Worm (Caenorhabditis elegans) whole organism, late embryonic: ENCODE results near the gene F22D3.4.

Experiments
- C08G9.2 ChIP-seq: sonication (generic microtip); optimal IDR thresholded peaks from 2 replicates; lab custom pipeline; 2016; ENCODE audit warnings: mild to moderate bottlenecking, missing genetic modification characterization, moderate library complexity, missing compliant biosample characterization
- C38D4.7 ChIP-seq: fragments of 200-800 bp; sonication (Bioruptor generic); optimal IDR thresholded peaks from 2 replicates; lab custom pipeline; 2018; ENCODE audit warnings: mild to moderate bottlenecking, missing genetic modification characterization, moderate library complexity, missing compliant biosample characterization
- F13H6.1 ChIP-seq: sonication (generic microtip); optimal IDR thresholded peaks from 2 replicates; lab custom pipeline; 2016; ENCODE audit warnings: missing genetic modification characterization, missing compliant biosample characterization
- K02D7.2 ChIP-seq: sonication (generic microtip); optimal IDR thresholded peaks from 2 replicates; lab custom pipeline; 2017; ENCODE audit warnings: mild to moderate bottlenecking, missing genetic modification characterization, missing compliant biosample characterization
- K09A11.1 ChIP-seq: sonication (generic microtip); optimal IDR thresholded peaks from 2 replicates; lab custom pipeline; 2017; ENCODE audit warnings: antibody characterized with exemption, mild to moderate bottlenecking, missing genetic modification characterization, missing compliant biosample characterization; ENCODE audit not compliant: insufficient read depth
- ahr-1 ChIP-seq: sonication (generic microtip); optimal IDR thresholded peaks from 2 replicates; lab custom pipeline; 2016; ENCODE audit warnings: missing genetic modification characterization, missing compliant biosample characterization
- ceh-18 ChIP-seq: sonication (generic microtip); optimal IDR thresholded peaks from 2 replicates; lab custom pipeline; 2016; ENCODE audit warnings: missing genetic modification characterization, missing compliant biosample characterization
- ceh-19 ChIP-seq: fragments of 200-800 bp; sonication (Bioruptor generic); optimal IDR thresholded peaks from 2 replicates; lab custom pipeline; 2018; ENCODE audit warnings: mild to moderate bottlenecking, missing genetic modification characterization, missing compliant biosample characterization
- ceh-24 ChIP-seq: sonication (generic microtip); optimal IDR thresholded peaks from 2 replicates; lab custom pipeline; 2016; ENCODE audit warnings: mild to moderate bottlenecking, missing genetic modification characterization, missing compliant biosample characterization
- ceh-30 ChIP-seq: fragments of 150-350 bp; optimal IDR thresholded peaks from 2 replicates; lab custom pipeline; 2014; ENCODE audit warnings: missing biosample characterization, missing genetic modification characterization
- ceh-31 ChIP-seq: sonication (generic microtip); optimal IDR thresholded peaks from 2 replicates; lab custom pipeline; 2016; ENCODE audit warnings: missing genetic modification characterization, missing compliant biosample characterization
- ceh-34 ChIP-seq: sonication (generic microtip); optimal IDR thresholded peaks from 2 replicates; lab custom pipeline; 2016; ENCODE audit warnings: mild to moderate bottlenecking, missing genetic modification characterization, missing compliant biosample characterization
- ceh-45 ChIP-seq: fragments of 200-800 bp; sonication (Bioruptor generic); IDR thresholded peaks from 2 replicates; pipeline ENCODE4 v1.3.6; 2022; ENCODE audit warnings: missing genetic modification reagents, missing genetic modification characterization, missing compliant biosample characterization
- ceh-9 ChIP-seq: sonication (generic microtip); optimal IDR thresholded peaks from 2 replicates; lab custom pipeline; 2016; ENCODE audit warnings: mild to moderate bottlenecking, missing genetic modification characterization, inconsistent platforms, missing compliant biosample characterization
- che-1 ChIP-seq: sonication (generic microtip); optimal IDR thresholded peaks from 2 replicates; lab custom pipeline; 2016; ENCODE audit warnings: mild to moderate bottlenecking, missing genetic modification characterization, missing compliant biosample characterization
- elt-2 ChIP-seq: sonication (generic microtip); optimal IDR thresholded peaks from 2 replicates; lab custom pipeline; 2016; ENCODE audit warnings: missing genetic modification reagents, missing genetic modification characterization, missing compliant biosample characterization
- ets-4 ChIP-seq: sonication (generic microtip); optimal IDR thresholded peaks from 2 replicates; lab custom pipeline; 2016; ENCODE audit warnings: missing genetic modification characterization, missing compliant biosample characterization
- eyg-1 ChIP-seq: sonication (generic microtip); optimal IDR thresholded peaks from 2 replicates; lab custom pipeline; 2016; ENCODE audit warnings: missing genotype, missing genetic modification characterization, missing compliant biosample characterization
- fax-1 ChIP-seq: sonication (generic microtip); optimal IDR thresholded peaks from 2 replicates; lab custom pipeline; 2016; ENCODE audit warnings: missing genotype, missing genetic modification characterization, missing compliant biosample characterization
- fkh-10 ChIP-seq: fragments of 150-350 bp; optimal IDR thresholded peaks from 2 replicates; lab custom pipeline; 2014; ENCODE audit warnings: missing biosample characterization, missing genetic modification reagents, missing genetic modification characterization
- fkh-6 ChIP-seq: sonication (generic microtip); optimal IDR thresholded peaks from 2 replicates; lab custom pipeline; 2016; ENCODE audit warnings: missing genetic modification characterization, missing compliant biosample characterization
- hlh-13 ChIP-seq: fragments of 200-800 bp; sonication (Bioruptor generic); optimal IDR thresholded peaks from 2 replicates; lab custom pipeline; 2018; ENCODE audit warnings: mild to moderate bottlenecking, missing genetic modification characterization, missing compliant biosample characterization
- hlh-15 ChIP-seq: sonication (generic microtip); optimal IDR thresholded peaks from 2 replicates; lab custom pipeline; 2016; ENCODE audit warnings: missing genetic modification characterization, missing compliant biosample characterization
- hlh-30 ChIP-seq: sonication (generic microtip); optimal IDR thresholded peaks from 2 replicates; lab custom pipeline; 2017; ENCODE audit warnings: antibody characterized with exemption, missing genetic modification characterization, missing compliant biosample characterization; ENCODE audit not compliant: insufficient read depth
- hlh-6 ChIP-seq: sonication (generic microtip); optimal IDR thresholded peaks from 2 replicates; lab custom pipeline; 2016; ENCODE audit warnings: missing genotype, missing genetic modification characterization, missing compliant biosample characterization
- hlh-8 ChIP-seq: sonication (generic microtip); optimal IDR thresholded peaks from 2 replicates; lab custom pipeline; 2016; ENCODE audit warnings: missing genotype, missing genetic modification characterization, missing compliant biosample characterization
- lim-6 ChIP-seq: sonication (generic microtip); optimal IDR thresholded peaks from 2 replicates; lab custom pipeline; 2016; ENCODE audit warnings: missing genetic modification characterization, missing compliant biosample characterization
- lin-11 ChIP-seq: fragments of 200-800 bp; sonication (Bioruptor generic); optimal IDR thresholded peaks from 2 replicates; lab custom pipeline; 2018; ENCODE audit warnings: mild to moderate bottlenecking, missing genetic modification characterization, missing compliant biosample characterization
- madf-2 ChIP-seq: sonication (generic microtip); optimal IDR thresholded peaks from 2 replicates; lab custom pipeline; 2017; ENCODE audit warnings: missing genetic modification characterization, missing compliant biosample characterization
- mec-3 ChIP-seq: sonication (generic microtip); optimal IDR thresholded peaks from 2 replicates; lab custom pipeline; 2016; ENCODE audit warnings: borderline replicate concordance, missing genetic modification characterization, missing compliant biosample characterization
- nhr-11 ChIP-seq: fragments of 150-350 bp; optimal IDR thresholded peaks from 2 replicates; lab custom pipeline; 2014; ENCODE audit warnings: missing biosample characterization, missing genetic modification characterization
- odd-2 ChIP-seq: sonication (generic microtip); optimal IDR thresholded peaks from 2 replicates; lab custom pipeline; 2017; ENCODE audit warnings: antibody characterized with exemption, mild to moderate bottlenecking, missing genetic modification characterization, missing compliant biosample characterization
- pag-3 ChIP-seq: sonication (generic microtip); optimal IDR thresholded peaks from 2 replicates; lab custom pipeline; 2016; ENCODE audit warnings: missing compliant biosample characterization, missing genetic modification characterization, borderline replicate concordance
- rnt-1 ChIP-seq: sonication (generic microtip); optimal IDR thresholded peaks from 2 replicates; lab custom pipeline; 2016; ENCODE audit warnings: missing genetic modification characterization, missing compliant biosample characterization
- sdc-2 ChIP-seq: sonication (generic microtip); optimal IDR thresholded peaks from 2 replicates; lab custom pipeline; 2016; ENCODE audit warnings: missing genotype, missing genetic modification characterization, missing compliant biosample characterization
- sox-2 ChIP-seq: fragments of 200-800 bp; sonication (Bioruptor generic); IDR thresholded peaks from 2 replicates; pipeline ENCODE4 v1.3.6; 2022; ENCODE audit warnings: missing genetic modification reagents, missing genetic modification characterization, missing compliant biosample characterization
- syd-9 ChIP-seq: sonication (generic microtip); optimal IDR thresholded peaks from 2 replicates; lab custom pipeline; 2016; ENCODE audit warnings: mild to moderate bottlenecking, missing genetic modification characterization, moderate library complexity, missing compliant biosample characterization
- tbx-2 ChIP-seq: sonication (generic microtip); optimal IDR thresholded peaks from 2 replicates; lab custom pipeline; 2016; ENCODE audit warnings: missing genetic modification characterization, missing compliant biosample characterization
- ttx-3 ChIP-seq: sonication (generic microtip); optimal IDR thresholded peaks from 2 replicates; lab custom pipeline; 2016; ENCODE audit warnings: missing genetic modification reagents, missing genetic modification characterization, missing compliant biosample characterization
- unc-3 ChIP-seq, 2 experiments: fragments of 200-800 bp in 1 of 2; sonication (Bioruptor generic) in 1 of 2; sonication (generic microtip) in 1 of 2; conservative IDR thresholded peaks in 1 of 2; optimal IDR thresholded peaks in 1 of 2; 2 replicates each; pipeline versions ENCODE4 v1.3.6 to Lab custom; 2016 to 2022; ENCODE audit warnings: missing compliant biosample characterization in 2 of 2, missing genetic modification characterization in 2 of 2, missing genetic modification reagents in 1 of 2
- unc-42 ChIP-seq: sonication (generic microtip); optimal IDR thresholded peaks from 2 replicates; lab custom pipeline; 2016; ENCODE audit warnings: missing genotype, missing genetic modification characterization, missing compliant biosample characterization
- unc-55 ChIP-seq: sonication (generic microtip); optimal IDR thresholded peaks from 2 replicates; lab custom pipeline; 2017; ENCODE audit warnings: missing biosample characterization, missing genetic modification reagents, missing genetic modification characterization
- unc-86 ChIP-seq: sonication (generic microtip); optimal IDR thresholded peaks from 2 replicates; lab custom pipeline; 2016; ENCODE audit warnings: missing genetic modification characterization, missing compliant biosample characterization

Gene F22D3.4

DNA sequence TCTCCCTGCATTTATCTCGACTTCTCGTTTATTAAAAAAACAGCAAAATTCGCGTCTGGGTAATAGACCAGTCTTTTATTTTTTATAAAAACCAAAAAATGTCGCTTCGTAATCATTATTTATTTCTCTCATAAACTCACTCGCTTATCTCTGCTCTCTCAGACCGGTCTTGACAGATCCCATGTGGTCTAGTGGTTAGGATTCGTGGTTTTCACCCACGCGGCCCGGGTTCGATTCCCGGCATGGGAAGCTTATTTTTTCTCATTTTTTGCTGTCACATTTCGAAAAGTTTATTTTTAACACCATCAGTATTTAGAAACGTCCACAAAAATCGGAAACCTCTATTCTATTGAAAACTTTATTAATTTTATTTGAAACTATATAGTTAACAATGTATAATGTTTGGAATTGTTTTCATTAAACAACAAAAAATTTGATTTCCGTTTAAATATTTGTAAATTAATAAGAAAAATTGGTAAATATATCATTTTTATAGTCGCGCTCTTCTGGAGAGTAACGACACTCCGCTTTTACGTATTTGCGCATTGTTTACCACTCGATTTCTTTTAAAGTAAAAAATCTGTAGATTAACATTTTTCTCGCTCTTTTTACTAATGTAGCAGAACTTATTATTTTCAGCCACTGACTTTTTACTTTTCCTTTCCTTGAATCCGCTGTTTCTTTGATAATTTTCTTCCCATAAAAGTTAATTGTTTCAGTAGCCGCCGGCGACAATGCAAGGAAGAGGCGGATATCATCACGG lies 29.2 kb downstream of the F22D3.4 start, which contains the start of gene hrpl-1 (continued):
- TF ChIP-seq sox-2 (GFP tag; lab: Robert Waterston, UW) (no peak; the same call in 1 of the 2 replicates), unc-55 (GFP tag; lab: Kevin White, UChicago) (no peak), ttx-3 (peak; percentile 1), rnt-1 (tag; lab: Kevin White, UChicago) (no peak), lim-6 (tag; lab: Kevin White, UChicago) (no peak), elt-2 (peak; percentile 9), ahr-1 (no peak), tbx-2 (tag; lab: Kevin White, UChicago) (peak; percentile 46), sdc-2 (no peak), unc-42 (no peak), ets-4 (no peak), che-1 (tag; lab: Kevin White, UChicago) (peak; percentile 43), K09A11.1 (peak; percentile 5), ceh-18 (tag; lab: Kevin White, UChicago) (no peak), unc-86 (tag; lab: Kevin White, UChicago) (no peak), madf-2 (tag; lab: Kevin White, UChicago) (no peak), lin-11 (peak; percentile 1), ceh-30 (tag; lab: Kevin White, UChicago) (no peak), fkh-10 (no peak), nhr-11 (no peak), unc-3 (GFP tag; conservative IDR thresholded peaks at IDR 0.05; lab: Robert Waterston, UW) (no peak), unc-3 (tag; optimal IDR thresholded peaks at IDR 0.05; lab: Kevin White, UChicago) (no peak), K02D7.2 (tag; lab: Kevin White, UChicago) (no peak), C08G9.2 (tag; lab: Kevin White, UChicago) (peak; percentile 19), ceh-34 (tag; lab: Kevin White, UChicago) (no peak), C38D4.7 (GFP tag; lab: Kevin White, UChicago) (no peak), fax-1 (tag; lab: Kevin White, UChicago) (peak; percentile 28), hlh-30 (tag; lab: Kevin White, UChicago) (no peak), eyg-1 (tag; lab: Kevin White, UChicago) (no peak), mec-3 (tag; lab: Kevin White, UChicago) (no peak), pag-3 (tag; lab: Kevin White, UChicago) (no peak), hlh-13 (no peak), ceh-19 (GFP tag; lab: Kevin White, UChicago) (no peak)
- TF ChIP-seq, all 69 proteins: peak for 14

DNA sequence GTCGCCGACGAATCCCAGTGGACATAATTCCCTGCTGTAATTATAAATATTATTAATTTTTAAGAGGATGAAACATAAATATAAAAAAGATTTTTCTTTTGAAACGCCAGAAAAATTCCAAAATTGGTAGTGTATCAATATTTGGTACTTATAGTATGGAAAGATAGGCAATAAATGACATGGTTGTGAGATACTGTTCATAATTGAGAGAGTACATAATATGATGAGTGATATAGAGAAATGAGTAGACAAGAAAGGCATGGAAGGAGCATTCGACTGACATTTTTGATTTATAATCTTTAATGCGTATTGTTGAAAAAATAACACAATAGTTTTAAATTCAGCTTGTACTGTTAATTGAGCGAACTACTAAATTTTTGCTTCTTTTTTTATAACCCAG lies 29.9 kb downstream of the F22D3.4 start, which contains the start of gene C44B7.11:
Gene C44B7.11 (minus strand): TSS at position 34 of the 400 bp plus-strand sequence.
- TF ChIP-seq ceh-24: no peak
- no peak for TF ChIP-seq hlh-30 (tag; lab: Kevin White, UChicago)
- no peak for TF ChIP-seq hlh-13
- TF ChIP-seq che-1 (tag; lab: Kevin White, UChicago): no peak
- TF ChIP-seq ceh-45 (GFP tag; lab: Robert Waterston, UW): no peak
- no peak for TF ChIP-seq ceh-19 (GFP tag; lab: Kevin White, UChicago)
- no peak for TF ChIP-seq syd-9
- TF ChIP-seq ceh-31 (tag; lab: Kevin White, UChicago): no peak
- no peak for TF ChIP-seq ceh-9 (tag; lab: Kevin White, UChicago)
- TF ChIP-seq hlh-15 (tag; lab: Kevin White, UChicago): no peak
- no peak for TF ChIP-seq odd-2 (tag; lab: Kevin White, UChicago)
- no peak for TF ChIP-seq fkh-6 (tag; lab: Kevin White, UChicago)
- no peak for TF ChIP-seq pag-3 (tag; lab: Kevin White, UChicago)
- no peak for TF ChIP-seq hlh-8 (tag; lab: Kevin White, UChicago)
- no peak for TF ChIP-seq unc-42
- no peak for TF ChIP-seq hlh-6 (tag; lab: Kevin White, UChicago)
- no peak for TF ChIP-seq F13H6.1 (tag; lab: Kevin White, UChicago)
- TF ChIP-seq, all 69 proteins: peak for 0
